Fruit fly (Drosophila melanogaster): Measurements from ENCODE around the gene wwk.

wwk gene

dm6 chr2L:15061368-15061767, 13.2 kb upstream of the wwk start, which contains the start of the genes solo and vas (continued):
- TF ChIP-seq Hr38 (GFP tag; optimal IDR thresholded peaks at IDR 0.05) (no peak), Lpt (GFP tag; optimal IDR thresholded peaks at IDR 0.05) (no peak), CG3919 (GFP tag; optimal IDR thresholded peaks at IDR 0.05) (no peak), CG6163 (GFP tag; IDR thresholded peaks at IDR 0.05) (0 out of 3 replicates have a peak, but pooled peaks have one; percentile 51), CG34406 (GFP tag; optimal IDR thresholded peaks at IDR 0.05) (no peak), esn (GFP tag; optimal IDR thresholded peaks at IDR 0.05) (peak; percentile 9), CG32006 (GFP tag; optimal IDR thresholded peaks at IDR 0.05) (no peak), Eip75B (GFP tag; optimal IDR thresholded peaks at IDR 0.05) (no peak), dac (GFP tag; optimal IDR thresholded peaks at IDR 0.05) (no peak), net (GFP tag; optimal IDR thresholded peaks at IDR 0.05) (no peak), cyc (GFP tag; optimal IDR thresholded peaks at IDR 0.05) (peak; percentile 17), Sox15 (GFP tag; optimal IDR thresholded peaks at IDR 0.05) (no peak), Hr39 (GFP tag; optimal IDR thresholded peaks at IDR 0.05) (peak; percentile 23), Blimp-1 (GFP tag; optimal IDR thresholded peaks at IDR 0.05) (no peak), CG15336 (GFP tag; IDR thresholded peaks at IDR 0.05) (no peak), CG7368 (GFP tag; optimal IDR thresholded peaks at IDR 0.05) (no peak), CG11902 (GFP tag; optimal IDR thresholded peaks at IDR 0.05) (no peak), CG11762 (GFP tag; optimal IDR thresholded peaks at IDR 0.05; ENCODE audit: insufficient read depth) (no peak), CG4318 (GFP tag; optimal IDR thresholded peaks at IDR 0.05) (peak; percentile 2), Gug (GFP tag; IDR thresholded peaks at IDR 0.05) (no peak), CG8632 (GFP tag; optimal IDR thresholded peaks at IDR 0.05) (no peak), lz (GFP tag; optimal IDR thresholded peaks at IDR 0.05) (peak; percentile 19)

- TF ChIP-seq CG6854 (GFP tag; optimal IDR thresholded peaks at IDR 0.05) (no peak), Sox14 (GFP tag; optimal IDR thresholded peaks at IDR 0.05) (no peak), CG4318 (GFP tag; optimal IDR thresholded peaks at IDR 0.05) (no peak)
These were observed 12.5 kb upstream of the wwk start for dm6 chr2L:15062095-15062494.

DNA sequence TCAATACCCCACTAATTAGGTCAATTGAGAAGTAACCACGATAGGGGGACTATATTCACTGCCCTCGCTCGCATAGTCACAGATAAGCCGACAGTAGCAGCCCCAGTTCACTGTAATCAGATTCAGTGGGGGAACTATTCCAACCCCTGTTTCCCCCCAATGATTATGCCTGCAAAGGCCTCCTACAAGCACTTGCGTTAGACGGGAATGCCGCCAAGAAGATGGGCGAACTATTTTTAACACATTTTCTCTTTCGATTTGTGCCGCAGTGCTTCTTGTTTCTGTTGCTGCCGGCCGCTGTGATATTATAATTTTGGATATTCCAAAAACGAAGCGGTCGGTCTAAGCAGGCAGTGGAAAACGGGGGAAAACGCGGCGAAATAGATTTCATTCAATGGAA, 8.9 kb upstream of the wwk start:
- peak; percentile 36 for TF ChIP-seq Eip78C (GFP tag)
- no peak for TF ChIP-seq achi (GFP tag; optimal IDR thresholded peaks at IDR 0.05)

dm6 chr2L:15066141-15066540, 8.4 kb upstream of the wwk start:
- TF ChIP-seq CG10631 (GFP tag; optimal IDR thresholded peaks at IDR 0.05) (no peak), fkh (GFP tag; optimal IDR thresholded peaks at IDR 0.05) (no peak), Eip78C (GFP tag) (peak; percentile 24), topi (GFP tag; optimal IDR thresholded peaks at IDR 0.05) (no peak)

dm6 chr2L:15067832-15068231, 6.7 kb upstream of the wwk start:
- TF ChIP-seq Eip75B (GFP tag; optimal IDR thresholded peaks at IDR 0.05) (peak; percentile 20), Eip78C (GFP tag) (peak; percentile 48), CG10669 (GFP tag; optimal IDR thresholded peaks at IDR 0.05) (no peak), Sox14 (GFP tag; optimal IDR thresholded peaks at IDR 0.05) (peak; percentile 48), ss (GFP tag; optimal IDR thresholded peaks at IDR 0.05) (peak in 1 of 2 experiments; percentile 83), svp (GFP tag) (peak; percentile 93), Hr39 (GFP tag; optimal IDR thresholded peaks at IDR 0.05) (no peak), CG34406 (GFP tag; optimal IDR thresholded peaks at IDR 0.05) (no peak), fkh (GFP tag; optimal IDR thresholded peaks at IDR 0.05) (peak; percentile 74), Eip93F (GFP tag; optimal IDR thresholded peaks at IDR 0.05) (no peak), vri (GFP tag; optimal IDR thresholded peaks at IDR 0.05) (peak; percentile 64)
